Worm (Caenorhabditis elegans): ENCODE results near the gene cest-9.1.

DNA sequence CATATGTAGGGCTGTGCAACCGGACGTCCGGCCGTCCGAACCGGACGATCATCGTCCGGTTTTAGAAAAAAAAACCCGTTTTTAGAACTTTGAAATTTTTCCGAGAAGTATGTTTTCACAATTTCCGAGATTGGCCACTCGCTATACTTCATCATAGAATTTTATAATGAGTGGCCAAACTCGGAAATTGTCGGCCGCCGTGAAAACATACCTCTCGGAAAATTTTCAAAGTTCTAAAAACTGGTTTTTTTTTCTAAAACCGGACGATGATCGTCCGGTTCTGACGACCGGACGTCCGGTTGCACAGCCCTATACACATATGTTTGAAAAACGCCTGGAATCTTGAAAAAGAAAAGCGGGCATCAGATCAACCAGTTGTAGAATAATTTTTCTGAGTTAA, 1.1 kb downstream of the cest-9.1 start:
- TF ChIP-seq ces-1 (GFP tag; optimal IDR thresholded peaks at IDR 0.05): no peak
- TF ChIP-seq unc-39 (tag; optimal IDR thresholded peaks at IDR 0.05): no peak
- TF ChIP-seq ztf-11 (tag; optimal IDR thresholded peaks at IDR 0.05): no peak
- TF ChIP-seq ham-2 (GFP tag; optimal IDR thresholded peaks at IDR 0.05): no peak
- TF ChIP-seq elt-1 (tag; optimal IDR thresholded peaks at IDR 0.05; ENCODE audit: borderline replicate concordance, insufficient read depth): no peak
- no peak for TF ChIP-seq lsy-2 (tag; optimal IDR thresholded peaks at IDR 0.05)
